Fruit fly (Drosophila melanogaster): ENCODE measurements around the gene Eig71Ek.
A peak's percentile ranks its signal among the peaks of the same experiment; 100 is the strongest.

DNA sequence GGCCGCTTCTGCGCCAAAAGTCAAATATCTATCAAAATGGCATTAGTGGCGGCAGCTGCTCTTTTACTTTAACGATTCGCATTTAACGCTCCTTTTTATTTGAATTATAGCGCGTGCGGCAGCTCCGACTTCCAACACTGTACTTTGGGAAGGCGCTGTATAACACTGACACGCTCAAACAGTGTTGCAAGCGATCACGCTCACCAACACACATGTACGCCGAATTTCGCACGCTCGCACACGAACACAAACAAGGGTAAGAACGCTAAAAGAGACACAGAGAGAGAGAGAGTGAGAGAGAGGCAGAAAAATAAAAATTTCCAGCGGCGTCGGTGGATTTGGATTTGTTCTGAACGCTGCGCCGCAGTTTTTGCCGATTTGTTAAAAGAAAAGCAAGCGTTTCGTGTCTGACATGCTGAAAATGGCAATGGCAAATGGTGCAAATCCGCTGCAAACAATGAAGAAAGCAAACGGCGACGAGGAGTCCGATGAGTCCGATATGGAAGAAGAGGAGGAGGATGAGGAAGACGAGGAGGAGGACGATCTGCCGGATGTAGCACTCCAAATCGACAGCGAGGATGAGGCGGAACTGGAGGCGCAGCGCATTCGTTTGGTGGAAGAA, 41.3 kb upstream of the Eig71Ek start, which contains the start of gene Phs:
- no peak for TF ChIP-seq CG8478 (optimal IDR thresholded peaks at IDR 0.05)
- TF ChIP-seq CTCF (optimal IDR thresholded peaks at IDR 0.05), result peak in 1 of 2 experiments; percentile 11
